Worm (Caenorhabditis elegans): Measurements from ENCODE around the gene Y47D7A.9.

The Y47D7A.9 gene

ce11 chrV:4450523-4451089 lies 26.8 kb upstream of the Y47D7A.9 start, which contains the start of gene rft-2 (continued):
- TF ChIP-seq nhr-25 (tag; optimal IDR thresholded peaks at IDR 0.05; ENCODE audit: borderline replicate concordance, insufficient read depth) = no peak
- peak in 1 of 2 experiments; percentile 31 for TF ChIP-seq hif-1 (tag; optimal IDR thresholded peaks at IDR 0.05)
- TF ChIP-seq T20F7.1 (GFP tag; optimal IDR thresholded peaks at IDR 0.05) = no peak
- no peak for TF ChIP-seq madf-9 (GFP tag; conservative IDR thresholded peaks at IDR 0.05)
- no peak for TF ChIP-seq T26A8.4 (GFP tag; IDR thresholded peaks at IDR 0.05)
- TF ChIP-seq snpc-1.2 (GFP tag; IDR thresholded peaks at IDR 0.05) = no peak
- TF ChIP-seq dmd-9 (GFP tag; IDR thresholded peaks at IDR 0.05) = no peak
- no peak for TF ChIP-seq unc-39 (tag; optimal IDR thresholded peaks at IDR 0.05)
- peak; percentile 6 for TF ChIP-seq hlh-30 (tag; optimal IDR thresholded peaks at IDR 0.05; ENCODE audit: insufficient read depth)
- no peak for TF ChIP-seq lin-1 (GFP tag; IDR thresholded peaks at IDR 0.05)
- TF ChIP-seq Y48G9A.11 (GFP tag; IDR thresholded peaks at IDR 0.05) = no peak
- no peak for TF ChIP-seq nhr-237 (tag; optimal IDR thresholded peaks at IDR 0.05)
- peak; percentile 24 for TF ChIP-seq fkh-10 (GFP tag; optimal IDR thresholded peaks at IDR 0.05)
- no peak for TF ChIP-seq mxl-2 (GFP tag; conservative IDR thresholded peaks at IDR 0.05)
- TF ChIP-seq nhr-11 (tag; optimal IDR thresholded peaks at IDR 0.05) = no peak
- TF ChIP-seq nhr-41 (GFP tag; IDR thresholded peaks at IDR 0.05) = no peak
- no peak for TF ChIP-seq mdt-29 (GFP tag; IDR thresholded peaks at IDR 0.05)
- TF ChIP-seq nhr-48 (tag; optimal IDR thresholded peaks at IDR 0.05) = no peak
- peak; percentile 23 for TF ChIP-seq rbr-2 (tag; optimal IDR thresholded peaks at IDR 0.05)
- TF ChIP-seq vab-7 (GFP tag; IDR thresholded peaks at IDR 0.05) = no peak
- TF ChIP-seq mxl-3 (GFP tag; optimal IDR thresholded peaks at IDR 0.05) = no peak
- no peak for TF ChIP-seq sdz-12 (GFP tag; optimal IDR thresholded peaks at IDR 0.05)
- no peak for TF ChIP-seq ztf-7 (tag; optimal IDR thresholded peaks at IDR 0.05)
- no peak for TF ChIP-seq spr-1 (tag; optimal IDR thresholded peaks at IDR 0.05)
- no peak for TF ChIP-seq tra-1 (GFP tag; IDR thresholded peaks at IDR 0.05)
- TF ChIP-seq tag-97 (GFP tag; IDR thresholded peaks at IDR 0.05) = no peak
- peak in 1 of 2 experiments; percentile 72 for TF ChIP-seq lsy-2 (tag; optimal IDR thresholded peaks at IDR 0.05)
- TF ChIP-seq gei-8 (GFP tag; optimal IDR thresholded peaks at IDR 0.05) = no peak
- no peak for TF ChIP-seq php-3 (GFP tag; IDR thresholded peaks at IDR 0.05)
- TF ChIP-seq aly-2 (tag; optimal IDR thresholded peaks at IDR 0.05) = no peak
- no peak for TF ChIP-seq pqm-1 (tag; optimal IDR thresholded peaks at IDR 0.05)
- no peak for TF ChIP-seq Y105C5A.15 (GFP tag; IDR thresholded peaks at IDR 0.05)
- TF ChIP-seq zip-11 (GFP tag; IDR thresholded peaks at IDR 0.05) = no peak
- no peak for TF ChIP-seq D1046.2 (GFP tag; IDR thresholded peaks at IDR 0.05)
- no peak for TF ChIP-seq Y5F2A.4 (GFP tag; optimal IDR thresholded peaks at IDR 0.05)
- no peak for TF ChIP-seq spr-3 (GFP tag; optimal IDR thresholded peaks at IDR 0.05)
- TF ChIP-seq madf-5 (GFP tag; IDR thresholded peaks at IDR 0.05) = no peak
- no peak for TF ChIP-seq egl-43 (GFP tag; IDR thresholded peaks at IDR 0.05)
- no peak for TF ChIP-seq saeg-2 (GFP tag; IDR thresholded peaks at IDR 0.05)
- no peak for TF ChIP-seq snpc-4 (tag; optimal IDR thresholded peaks at IDR 0.05)
- no peak for TF ChIP-seq lim-7 (GFP tag; IDR thresholded peaks at IDR 0.05)
- no peak for TF ChIP-seq F10B5.3 (tag; optimal IDR thresholded peaks at IDR 0.05)
- TF ChIP-seq unc-130 (GFP tag; optimal IDR thresholded peaks at IDR 0.05) = no peak
- peak; percentile 13 for TF ChIP-seq nhr-102 (tag; optimal IDR thresholded peaks at IDR 0.05)
- TF ChIP-seq ztf-11 (tag; optimal IDR thresholded peaks at IDR 0.05) = no peak
- TF ChIP-seq ZK546.5 (tag; optimal IDR thresholded peaks at IDR 0.05) = no peak
- TF ChIP-seq arid-1 (GFP tag; conservative IDR thresholded peaks at IDR 0.05) = no peak
- no peak for TF ChIP-seq ceh-44 (GFP tag; IDR thresholded peaks at IDR 0.05)
- no peak for TF ChIP-seq unc-62 (GFP tag; optimal IDR thresholded peaks at IDR 0.05 in 1 of 2)
- TF ChIP-seq unc-62 (tag; optimal IDR thresholded peaks at IDR 0.05) = no peak
- TF ChIP-seq nhr-28 (tag; optimal IDR thresholded peaks at IDR 0.05) = peak; percentile 32
- TF ChIP-seq zip-2 (tag; optimal IDR thresholded peaks at IDR 0.05) = no peak

All from whole organism, L4 larva.